Worm (Caenorhabditis elegans): Measurements from ENCODE around the gene osm-5.

osm-5 gene

ce11 chrX:2971542-2971988, 12.5 kb upstream of the osm-5 start (continued):
- TF ChIP-seq vab-15 (tag; optimal IDR thresholded peaks at IDR 0.05), result no peak

- TF ChIP-seq skn-1 (tag; optimal IDR thresholded peaks at IDR 0.05) (peak; percentile 31), aha-1 (tag; optimal IDR thresholded peaks at IDR 0.05) (no peak), lin-35 (GFP tag; optimal IDR thresholded peaks at IDR 0.05) (peak in 1 of 2 experiments; percentile 58), nhr-71 (tag; optimal IDR thresholded peaks at IDR 0.05) (peak; percentile 14), efl-1 (optimal IDR thresholded peaks at IDR 0.05) (no peak), efl-1 (GFP tag; optimal IDR thresholded peaks at IDR 0.05 in 1 of 2) (peak in 1 of 2 experiments; percentile 88), nhr-90 (tag; optimal IDR thresholded peaks at IDR 0.05; ENCODE audit: poor library complexity) (no peak), pax-3 (tag; optimal IDR thresholded peaks at IDR 0.05) (no peak), lir-3 (tag; optimal IDR thresholded peaks at IDR 0.05; ENCODE audit: poor library complexity) (peak; percentile 0), nhr-85 (tag) (peak; percentile 56), ceh-63 (GFP tag; optimal IDR thresholded peaks at IDR 0.05) (peak; percentile 41), lin-14 (GFP tag; optimal IDR thresholded peaks at IDR 0.05) (peak; percentile 21), sup-37 (GFP tag; optimal IDR thresholded peaks at IDR 0.05) (peak; percentile 1), fkh-8 (tag; optimal IDR thresholded peaks at IDR 0.05) (no peak), snu-23 (GFP tag; optimal IDR thresholded peaks at IDR 0.05) (peak; percentile 11), nhr-12 (tag; optimal IDR thresholded peaks at IDR 0.05) (no peak), blmp-1 (tag; optimal IDR thresholded peaks at IDR 0.05) (peak; percentile 36), elt-3 (tag; optimal IDR thresholded peaks at IDR 0.05) (no peak)
Measured at ce11 chrX:2972272-2973042, 11.6 kb upstream of the osm-5 start.

- TF ChIP-seq dsc-1 (tag; optimal IDR thresholded peaks at IDR 0.05) (peak; percentile 52), ceh-8 (GFP tag; optimal IDR thresholded peaks at IDR 0.05) (no peak), xbp-1 (tag; optimal IDR thresholded peaks at IDR 0.05) (peak; percentile 8), isw-1 (GFP tag; IDR thresholded peaks at IDR 0.05) (no peak), lin-14 (GFP tag; optimal IDR thresholded peaks at IDR 0.05) (peak; percentile 58), nhr-71 (tag; optimal IDR thresholded peaks at IDR 0.05) (peak; percentile 56), rnt-1 (tag; optimal IDR thresholded peaks at IDR 0.05) (peak; percentile 64), ztf-11 (tag; optimal IDR thresholded peaks at IDR 0.05) (no peak), pag-3 (tag; optimal IDR thresholded peaks at IDR 0.05; ENCODE audit: borderline replicate concordance, insufficient read depth) (peak; percentile 8), lsy-2 (tag; optimal IDR thresholded peaks at IDR 0.05) (peak in 1 of 2 experiments; percentile 17), snu-23 (GFP tag; optimal IDR thresholded peaks at IDR 0.05) (peak; percentile 13)
Measured at ce11 chrX:2975421-2975820, 8.6 kb upstream of the osm-5 start.

ce11 chrX:2976148-2976547, 7.9 kb upstream of the osm-5 start, which contains the start of gene aakg-3:
Gene aakg-3 (plus strand): TSS chrX:2976448.
- TF ChIP-seq elt-2 (tag; optimal IDR thresholded peaks at IDR 0.05) (no peak), tlp-1 (tag; optimal IDR thresholded peaks at IDR 0.05) (no peak), ces-1 (GFP tag; optimal IDR thresholded peaks at IDR 0.05) (no peak), mab-9 (GFP tag; IDR thresholded peaks at IDR 0.05) (no peak), egl-27 (tag; optimal IDR thresholded peaks at IDR 0.05) (no peak)

ce11 chrX:2978100-2978499, 6.0 kb upstream of the osm-5 start:
- no peak for TF ChIP-seq grh-1 (GFP tag; IDR thresholded peaks at IDR 0.05)
- no peak for TF ChIP-seq zip-4 (GFP tag; optimal IDR thresholded peaks at IDR 0.05)
- no peak for TF ChIP-seq efl-3 (GFP tag; optimal IDR thresholded peaks at IDR 0.05)
- TF ChIP-seq nhr-84 (tag; optimal IDR thresholded peaks at IDR 0.05), result no peak
- TF ChIP-seq lin-39 (tag; optimal IDR thresholded peaks at IDR 0.05), result no peak
- TF ChIP-seq ztf-11 (tag; optimal IDR thresholded peaks at IDR 0.05), result no peak
- TF ChIP-seq zag-1 (tag; optimal IDR thresholded peaks at IDR 0.05), result no peak
- no peak for TF ChIP-seq unc-30 (tag; optimal IDR thresholded peaks at IDR 0.05)
- TF ChIP-seq hpl-2 (GFP tag; optimal IDR thresholded peaks at IDR 0.05), result no peak
- no peak for TF ChIP-seq elt-3 (tag; optimal IDR thresholded peaks at IDR 0.05)
- no peak for TF ChIP-seq Y116A8C.19 (tag; optimal IDR thresholded peaks at IDR 0.05; ENCODE audit: borderline replicate concordance)
- no peak for TF ChIP-seq mep-1 (tag; optimal IDR thresholded peaks at IDR 0.05)
- no peak for TF ChIP-seq mab-9 (GFP tag; IDR thresholded peaks at IDR 0.05)
- no peak for TF ChIP-seq fkh-8 (tag; optimal IDR thresholded peaks at IDR 0.05)
- TF ChIP-seq egl-13 (tag; optimal IDR thresholded peaks at IDR 0.05), result no peak
- no peak for TF ChIP-seq snu-23 (GFP tag; optimal IDR thresholded peaks at IDR 0.05)

Data from whole organism, L1 larva.